Fruit fly (Drosophila melanogaster) whole organism, embryonic: ENCODE data around the gene htk.

Experiments
- Aef1 ChIP-seq: fragments of 200-800 bp; sonication (Bioruptor generic); IDR thresholded peaks from 3 replicates; pipeline ENCODE4 v1.3.6; 2022; ENCODE audit warnings: missing biosample characterization, missing genetic modification characterization
- Awh ChIP-seq: fragments of 200-800 bp; sonication (Bioruptor generic); IDR thresholded peaks from 2 replicates; pipeline ENCODE4, ENCODE4 v1.3.6; 2022; ENCODE audit warnings: missing biosample characterization, missing genetic modification characterization
- CG10543 ChIP-seq: fragments of 200-800 bp; sonication (Bioruptor generic); optimal IDR thresholded peaks from 3 replicates; lab custom pipeline; 2017; ENCODE audit warnings: missing biosample characterization, mild to moderate bottlenecking, missing genetic modification characterization, moderate library complexity
- CG10565 ChIP-seq: fragments of 200-800 bp; sonication (Bioruptor generic); optimal IDR thresholded peaks from 3 replicates; lab custom pipeline; 2016; ENCODE audit warnings: missing biosample characterization, mild to moderate bottlenecking, missing genetic modification characterization
- CG11456 ChIP-seq: fragments of 200-800 bp; sonication (Bioruptor generic); IDR thresholded peaks from 3 replicates; pipeline ENCODE4 v1.3.6; 2022; ENCODE audit warnings: missing biosample characterization, missing genetic modification characterization
- CG11695 ChIP-seq: fragments of 200-800 bp; sonication (Bioruptor generic); IDR thresholded peaks from 3 replicates; pipeline ENCODE4 v1.3.6; 2022; ENCODE audit warnings: missing biosample characterization, missing genetic modification characterization
- CG12155 ChIP-seq: fragments of 200-800 bp; sonication (Bioruptor generic); optimal IDR thresholded peaks from 3 replicates; lab custom pipeline; 2016; ENCODE audit warnings: missing biosample characterization, missing genetic modification characterization
- CG12659 ChIP-seq: fragments of 200-800 bp; sonication (Bioruptor generic); optimal IDR thresholded peaks from 3 replicates; lab custom pipeline; 2017; ENCODE audit warnings: mild to moderate bottlenecking, missing biosample characterization, missing genetic modification reagents, missing genetic modification characterization
- CG15011 ChIP-seq: fragments of 200-800 bp; sonication (Bioruptor generic); optimal IDR thresholded peaks from 3 replicates; lab custom pipeline; 2018; ENCODE audit warnings: missing biosample characterization, mild to moderate bottlenecking, missing genetic modification characterization
- CG15073 ChIP-seq: fragments of 200-800 bp; sonication (Bioruptor generic); optimal IDR thresholded peaks from 2 replicates; lab custom pipeline; 2016; ENCODE audit warnings: missing biosample characterization, missing genetic modification characterization
- CG17612 ChIP-seq: fragments of 200-800 bp; sonication (Bioruptor generic); IDR thresholded peaks from 2 replicates; pipeline ENCODE4 v1.3.6; 2022; ENCODE audit warnings: missing biosample characterization, missing genetic modification characterization
- CG18764 ChIP-seq: fragments of 200-800 bp; sonication (Bioruptor generic); optimal IDR thresholded peaks from 3 replicates; lab custom pipeline; 2016; ENCODE audit warnings: missing biosample characterization, missing genetic modification characterization
- CG2199 ChIP-seq: fragments of 200-800 bp; sonication (Bioruptor generic); IDR thresholded peaks from 3 replicates; pipeline ENCODE4 v1.3.6; 2022; ENCODE audit warnings: missing biosample characterization, missing genetic modification characterization
- CG2678 ChIP-seq: fragments of 200-800 bp; sonication (Bioruptor generic); optimal IDR thresholded peaks from 3 replicates; lab custom pipeline; 2019; ENCODE audit warnings: missing biosample characterization, mild to moderate bottlenecking, missing genetic modification characterization, moderate library complexity
- CG30403 ChIP-seq: fragments of 200-800 bp; sonication (Bioruptor generic); optimal IDR thresholded peaks from 3 replicates; lab custom pipeline; 2016; ENCODE audit warnings: missing biosample characterization, missing genetic modification characterization
- CG3847 ChIP-seq: fragments of 200-800 bp; sonication (Bioruptor generic); IDR thresholded peaks from 2 replicates; pipeline ENCODE4 v1.3.6; 2022; ENCODE audit warnings: missing biosample characterization, missing genetic modification characterization
- CG4707 ChIP-seq: fragments of 200-800 bp; sonication (Bioruptor generic); optimal IDR thresholded peaks from 2 replicates; lab custom pipeline; 2018; ENCODE audit warnings: missing biosample characterization, mild to moderate bottlenecking, missing genetic modification characterization, moderate library complexity
- CG4854 ChIP-seq: fragments of 200-800 bp; sonication (Bioruptor generic); optimal IDR thresholded peaks from 2 replicates; lab custom pipeline; 2016; ENCODE audit warnings: missing biosample characterization, missing genetic modification characterization, inconsistent platforms
- CG5180 ChIP-seq: fragments of 200-800 bp; sonication (Bioruptor generic); optimal IDR thresholded peaks from 3 replicates; lab custom pipeline; 2017; ENCODE audit warnings: missing biosample characterization, missing genetic modification characterization, mild to moderate bottlenecking, moderate library complexity, missing genetic modification reagents
- CG7357 ChIP-seq: fragments of 200-800 bp; sonication (Bioruptor generic); IDR thresholded peaks from 3 replicates; pipeline ENCODE4 v1.3.6; 2022; ENCODE audit warnings: missing biosample characterization, missing genetic modification characterization
- CG7556 ChIP-seq: fragments of 200-800 bp; sonication (Bioruptor generic); optimal IDR thresholded peaks from 2 replicates; lab custom pipeline; 2017; ENCODE audit warnings: missing biosample characterization, mild to moderate bottlenecking, missing genetic modification characterization
- CG9215 ChIP-seq: fragments of 200-800 bp; sonication (Bioruptor generic); IDR thresholded peaks from 2 replicates; pipeline ENCODE4 v1.3.6; 2022; ENCODE audit warnings: missing biosample characterization, missing genetic modification characterization
- CG9797 ChIP-seq: fragments of 200-800 bp; sonication (Bioruptor generic); optimal IDR thresholded peaks from 3 replicates; lab custom pipeline; 2018; ENCODE audit warnings: missing biosample characterization, mild to moderate bottlenecking, missing genetic modification characterization
- CTCF ChIP-seq: fragments of 200-800 bp; sonication (Bioruptor generic); optimal IDR thresholded peaks from 2 replicates; lab custom pipeline; 2017; ENCODE audit warnings: missing biosample characterization, mild to moderate bottlenecking, missing genetic modification characterization, moderate library complexity
- Deaf1 ChIP-seq: fragments of 200-800 bp; optimal IDR thresholded peaks from 3 replicates; lab custom pipeline; 2019; ENCODE audit warnings: missing biosample characterization, mild to moderate bottlenecking, missing genetic modification characterization, moderate library complexity
- Fer1 ChIP-seq: fragments of 200-800 bp; sonication (Bioruptor generic); optimal IDR thresholded peaks from 2 replicates; lab custom pipeline; 2017; ENCODE audit warnings: missing biosample characterization, mild to moderate bottlenecking, missing genetic modification characterization
- HLH4C ChIP-seq: fragments of 200-800 bp; sonication (Bioruptor generic); IDR thresholded peaks from 3 replicates; pipeline ENCODE4 v1.3.6; 2022; ENCODE audit warnings: missing biosample characterization, missing genetic modification characterization; ENCODE audit not compliant: partially characterized antibody
- MESR4 ChIP-seq: fragments of 200-800 bp; sonication (Bioruptor generic); optimal IDR thresholded peaks from 2 replicates; lab custom pipeline; 2018; ENCODE audit warnings: missing biosample characterization, mild to moderate bottlenecking, missing genetic modification characterization, moderate library complexity
- Max ChIP-seq: fragments of 200-800 bp; sonication (Bioruptor generic); optimal IDR thresholded peaks from 2 replicates; lab custom pipeline; 2016; ENCODE audit warnings: missing biosample characterization, mild to moderate bottlenecking, missing genetic modification characterization
- Usf ChIP-seq: fragments of 200-800 bp; sonication (Bioruptor generic); optimal IDR thresholded peaks from 2 replicates; lab custom pipeline; 2017; ENCODE audit warnings: missing genotype, missing biosample characterization, missing genetic modification characterization
- ara ChIP-seq: fragments of 200-800 bp; sonication (Bioruptor generic); IDR thresholded peaks from 2 replicates; pipeline ENCODE4 v1.3.6; 2022; ENCODE audit warnings: missing biosample characterization, missing genetic modification characterization
- cato ChIP-seq: fragments of 200-800 bp; sonication (Bioruptor generic); optimal IDR thresholded peaks from 2 replicates; lab custom pipeline; 2016; ENCODE audit warnings: missing biosample characterization, missing genetic modification characterization, borderline replicate concordance
- da ChIP-seq: fragments of 200-800 bp; sonication (Bioruptor generic); optimal IDR thresholded peaks from 2 replicates; lab custom pipeline; 2016; ENCODE audit warnings: missing biosample characterization, missing genetic modification characterization
- emc ChIP-seq: fragments of 200-800 bp; sonication (Bioruptor generic); optimal IDR thresholded peaks from 2 replicates; lab custom pipeline; 2016; ENCODE audit warnings: missing biosample characterization, missing genetic modification characterization
- en ChIP-seq: fragments of 200-800 bp; sonication (Bioruptor generic); optimal IDR thresholded peaks from 2 replicates; lab custom pipeline; 2016; ENCODE audit warnings: missing biosample characterization, missing genetic modification characterization
- exex ChIP-seq: fragments of 200-800 bp; sonication (Bioruptor generic); optimal IDR thresholded peaks from 4 replicates; lab custom pipeline; 2018; ENCODE audit warnings: missing biosample characterization, mild to moderate bottlenecking, missing genetic modification characterization, moderate library complexity
- grn ChIP-seq: fragments of 200-800 bp; sonication (Bioruptor generic); optimal IDR thresholded peaks from 3 replicates; lab custom pipeline; 2017; ENCODE audit warnings: missing biosample characterization, missing genetic modification characterization
- gsb-n ChIP-seq: fragments of 200-800 bp; sonication (Bioruptor generic); optimal IDR thresholded peaks from 3 replicates; lab custom pipeline; 2018; ENCODE audit warnings: missing biosample characterization, mild to moderate bottlenecking, missing genetic modification characterization
- h ChIP-seq: fragments of >200 bp; optimal IDR thresholded peaks from 2 replicates; lab custom pipeline; 2017
- ind ChIP-seq: fragments of 200-800 bp; sonication (Bioruptor generic); optimal IDR thresholded peaks from 3 replicates; lab custom pipeline; 2016; ENCODE audit warnings: missing biosample characterization, missing genetic modification characterization
- oc ChIP-seq: fragments of 200-800 bp; sonication (Bioruptor generic); optimal IDR thresholded peaks from 2 replicates; lab custom pipeline; 2018; ENCODE audit warnings: missing biosample characterization, mild to moderate bottlenecking, missing genetic modification characterization, moderate library complexity
- pan ChIP-seq, 4 experiments: fragments of >200 bp in 3 of 4; fragments of 200-800 bp in 1 of 4; sonication (Bioruptor generic) in 1 of 4; optimal IDR thresholded peaks in 3 of 4; IDR thresholded peaks in 1 of 4; 2 replicates each; pipeline versions ENCODE4 v1.3.6 to Lab custom; 2017 to 2022; ENCODE audit warnings: missing biosample characterization in 2 of 4, missing genetic modification characterization in 2 of 4, mixed read lengths in 1 of 4
- pho ChIP-seq: fragments of 200-800 bp; sonication (Bioruptor generic); optimal IDR thresholded peaks from 2 replicates; lab custom pipeline; 2016; ENCODE audit warnings: missing biosample characterization, missing genetic modification characterization
- psq ChIP-seq: fragments of 200-800 bp; sonication (Bioruptor generic); optimal IDR thresholded peaks from 2 replicates; lab custom pipeline; 2017; ENCODE audit warnings: missing biosample characterization, missing genetic modification characterization
- row ChIP-seq: fragments of 200-800 bp; sonication (Bioruptor generic); IDR thresholded peaks from 3 replicates; pipeline ENCODE4 v1.3.6; 2022; ENCODE audit warnings: missing biosample characterization, missing genetic modification characterization
- schlank ChIP-seq: fragments of 200-800 bp; sonication (Bioruptor generic); optimal IDR thresholded peaks from 2 replicates; lab custom pipeline; 2018; ENCODE audit warnings: missing biosample characterization, mild to moderate bottlenecking, missing genetic modification characterization
- sisA ChIP-seq: fragments of 200-800 bp; sonication (Bioruptor generic); IDR thresholded peaks from 2 replicates; pipeline ENCODE4 v1.3.6; 2022; ENCODE audit warnings: missing biosample characterization, missing genetic modification characterization
- tup ChIP-seq: fragments of 200-800 bp; sonication (Bioruptor generic); optimal IDR thresholded peaks from 2 replicates; lab custom pipeline; 2016; ENCODE audit warnings: missing biosample characterization, mild to moderate bottlenecking, missing genetic modification characterization, moderate library complexity
- unc-4 ChIP-seq: fragments of 200-800 bp; sonication (Bioruptor generic); IDR thresholded peaks from 2 replicates; pipeline ENCODE4 v1.3.6; 2022; ENCODE audit warnings: missing biosample characterization, missing genetic modification characterization; ENCODE audit not compliant: partially characterized antibody
- yki ChIP-seq: fragments of >200 bp; optimal IDR thresholded peaks from 3 replicates; lab custom pipeline; 2018
- z ChIP-seq: fragments of 200-800 bp; sonication (Bioruptor generic); IDR thresholded peaks from 3 replicates; pipeline ENCODE4 v1.3.6; 2022; ENCODE audit warnings: missing biosample characterization, missing genetic modification characterization

Gene htk

dm6 chrX:18863748-18864482 is 20.5 kb downstream of the htk start, which contains the start of the genes CG7326 and Dora (continued):
- TF ChIP-seq en (no peak), CG3847 (GFP tag; lab: Robert Waterston, UW) (0 out of 2 replicates have a peak, but pooled peaks have one; percentile 38), Fer1 (GFP tag; lab: Kevin White, UChicago) (peak; percentile 29), yki (lab: Kevin White, UChicago) (no peak), unc-4 (GFP tag; lab: Robert Waterston, UW) (peak; percentile 92), Deaf1 (peak; percentile 48), Max (GFP tag; lab: Kevin White, UChicago) (peak; percentile 26), CTCF (GFP tag; lab: Kevin White, UChicago) (no peak), pho (no peak), row (GFP tag; lab: Robert Waterston, UW) (peak; percentile 54), ind (GFP tag; lab: Kevin White, UChicago) (no peak), Usf (GFP tag; lab: Kevin White, UChicago) (no peak), CG15073 (no peak), cato (GFP tag; lab: Kevin White, UChicago) (no peak), HLH4C (peak; percentile 94), grn (GFP tag; lab: Kevin White, UChicago) (no peak), CG7357 (GFP tag; lab: Robert Waterston, UW) (no peak), CG12155 (GFP tag; lab: Kevin White, UChicago) (peak; percentile 28), pan (optimal IDR thresholded peaks at IDR 0.05; lab: Kevin White, UChicago) (no peak), pan (GFP tag; optimal IDR thresholded peaks at IDR 0.05 in 1 of 2, IDR thresholded peaks at IDR 0.05 in 1 of 2) (no peak), CG2678 (tag; lab: Kevin White, UChicago) (no peak), CG10565 (GFP tag; lab: Kevin White, UChicago) (no peak), CG11456 (no peak), CG30403 (GFP tag; lab: Kevin White, UChicago) (no peak), CG7556 (no peak), ara (no peak), Awh (GFP tag; lab: Robert Waterston, UW) (no peak), CG17612 (no peak), CG18764 (GFP tag; lab: Kevin White, UChicago) (no peak), emc (GFP tag; lab: Kevin White, UChicago) (no peak), CG15011 (no peak), MESR4 (GFP tag; lab: Kevin White, UChicago) (peak; percentile 80), CG5180 (GFP tag; lab: Kevin White, UChicago) (no peak), tup (GFP tag; lab: Kevin White, UChicago) (no peak), psq (GFP tag; lab: Kevin White, UChicago) (peak; percentile 29), h (lab: Kevin White, UChicago) (no peak), z (peak; percentile 65; the same call in 1 of the 3 replicates), da (GFP tag; lab: Kevin White, UChicago) (no peak), CG12659 (GFP tag; lab: Kevin White, UChicago) (peak; percentile 75), sisA (GFP tag; lab: Robert Waterston, UW) (no peak), schlank (tag; lab: Kevin White, UChicago) (no peak), exex (no peak), CG9797 (GFP tag; lab: Kevin White, UChicago) (peak; percentile 91), CG2199 (GFP tag; lab: Robert Waterston, UW) (no peak), CG10543 (peak; percentile 42), Aef1 (peak; percentile 46), CG4854 (no peak), CG4707 (GFP tag; lab: Kevin White, UChicago) (no peak), CG9215 (no peak), oc (tag; lab: Kevin White, UChicago) (no peak), gsb-n (no peak), CG11695 (GFP tag; lab: Robert Waterston, UW) (no peak)
